Worm (Caenorhabditis elegans) whole organism, L3 larva: ENCODE results near the gene F37B12.1.

Experiments used
- aly-2 ChIP-seq: fragments of 150-350 bp; optimal IDR thresholded peaks from 2 replicates; lab custom pipeline; 2014; ENCODE audit warnings: missing biosample characterization, missing genetic modification characterization
- ceh-16 ChIP-seq: sonication (generic microtip); optimal IDR thresholded peaks from 2 replicates; lab custom pipeline; 2017; ENCODE audit warnings: missing biosample characterization, missing genetic modification characterization
- ceh-28 ChIP-seq: fragments of 150-350 bp; optimal IDR thresholded peaks from 2 replicates; lab custom pipeline; 2014; ENCODE audit warnings: missing biosample characterization, missing genetic modification reagents, missing genetic modification characterization
- ceh-82 ChIP-seq: fragments of 150-350 bp; optimal IDR thresholded peaks from 2 replicates; lab custom pipeline; 2014; ENCODE audit warnings: missing biosample characterization, missing genetic modification characterization
- daf-12 ChIP-seq: fragments of 150-350 bp; optimal IDR thresholded peaks from 2 replicates; lab custom pipeline; 2014; ENCODE audit warnings: missing biosample characterization, missing genetic modification reagents, missing genetic modification characterization
- egl-27 ChIP-seq: sonication (generic microtip); optimal IDR thresholded peaks from 4 replicates; lab custom pipeline; 2017; ENCODE audit warnings: missing biosample characterization, missing genetic modification reagents, missing genetic modification characterization
- elt-1 ChIP-seq: fragments of 150-350 bp; optimal IDR thresholded peaks from 2 replicates; lab custom pipeline; 2014; ENCODE audit warnings: missing biosample characterization, missing genetic modification characterization
- elt-2 ChIP-seq: sonication (generic microtip); optimal IDR thresholded peaks from 2 replicates; lab custom pipeline; 2016; ENCODE audit warnings: missing genetic modification reagents, mild to moderate bottlenecking, missing genetic modification characterization, missing compliant biosample characterization
- eor-1 ChIP-seq, 2 experiments: fragments of 150-350 bp; optimal IDR thresholded peaks; 2 replicates each; lab custom pipeline; 2014 to 2018; ENCODE audit warnings: missing biosample characterization in 2 of 2, missing genetic modification characterization in 2 of 2
- fkh-10 ChIP-seq: sonication (generic microtip); optimal IDR thresholded peaks from 2 replicates; lab custom pipeline; 2017; ENCODE audit warnings: missing biosample characterization, missing genetic modification reagents, missing genetic modification characterization
- fkh-2 ChIP-seq: fragments of 150-350 bp; optimal IDR thresholded peaks from 2 replicates; lab custom pipeline; 2014; ENCODE audit warnings: missing biosample characterization, missing genetic modification reagents, missing genetic modification characterization
- hmg-11 ChIP-seq: sonication (generic microtip); optimal IDR thresholded peaks from 2 replicates; lab custom pipeline; 2016; ENCODE audit warnings: missing genetic modification characterization, missing compliant biosample characterization
- jun-1 ChIP-seq: fragments of 150-350 bp; optimal IDR thresholded peaks from 2 replicates; lab custom pipeline; 2014; ENCODE audit warnings: missing biosample characterization, missing genetic modification reagents, missing genetic modification characterization
- lin-15B ChIP-seq: fragments of 150-350 bp; optimal IDR thresholded peaks from 2 replicates; lab custom pipeline; 2014; ENCODE audit warnings: missing biosample characterization, missing genetic modification characterization
- lin-39 ChIP-seq: fragments of 150-350 bp; optimal IDR thresholded peaks from 2 replicates; lab custom pipeline; 2018; ENCODE audit warnings: missing biosample characterization, missing genetic modification reagents, missing genetic modification characterization
- lsy-12 ChIP-seq: sonication (generic microtip); optimal IDR thresholded peaks from 2 replicates; lab custom pipeline; 2016; ENCODE audit warnings: mild to moderate bottlenecking, missing genetic modification characterization, missing compliant biosample characterization
- mdl-1 ChIP-seq: fragments of 150-350 bp; optimal IDR thresholded peaks from 2 replicates; lab custom pipeline; 2014; ENCODE audit warnings: missing biosample characterization, missing genetic modification characterization
- nfya-1 ChIP-seq: sonication (generic microtip); optimal IDR thresholded peaks from 2 replicates; lab custom pipeline; 2017; ENCODE audit warnings: missing genetic modification characterization, mild to moderate bottlenecking, missing compliant biosample characterization, antibody characterized with exemption, moderate library complexity; ENCODE audit not compliant: insufficient read depth
- nhr-11 ChIP-seq: fragments of 150-350 bp; optimal IDR thresholded peaks from 2 replicates; lab custom pipeline; 2014; ENCODE audit warnings: missing biosample characterization, missing genetic modification characterization
- nhr-23 ChIP-seq: fragments of 150-350 bp; optimal IDR thresholded peaks from 2 replicates; lab custom pipeline; 2014; ENCODE audit warnings: missing biosample characterization, missing genetic modification reagents, missing genetic modification characterization
- nhr-25 ChIP-seq: sonication (generic microtip); optimal IDR thresholded peaks from 2 replicates; lab custom pipeline; 2017; ENCODE audit warnings: missing biosample characterization, missing genetic modification characterization
- nhr-43 ChIP-seq: sonication (generic microtip); optimal IDR thresholded peaks from 2 replicates; lab custom pipeline; 2016; ENCODE audit warnings: mild to moderate bottlenecking, missing genetic modification characterization, missing compliant biosample characterization; ENCODE audit not compliant: poor library complexity, severe bottlenecking
- nhr-67 ChIP-seq: fragments of 150-350 bp; optimal IDR thresholded peaks from 2 replicates; lab custom pipeline; 2014; ENCODE audit warnings: missing biosample characterization, missing genetic modification characterization
- nhr-76 ChIP-seq: fragments of 150-350 bp; sonication (generic microtip); optimal IDR thresholded peaks from 5 replicates; lab custom pipeline; 2014; ENCODE audit warnings: missing biosample characterization, missing genetic modification characterization
- nhr-77 ChIP-seq: fragments of 150-350 bp; optimal IDR thresholded peaks from 2 replicates; lab custom pipeline; 2014; ENCODE audit warnings: missing biosample characterization, missing genetic modification characterization
- pha-4 ChIP-seq: fragments of 150-350 bp; optimal IDR thresholded peaks from 2 replicates; lab custom pipeline; 2014; ENCODE audit warnings: missing biosample characterization, missing genetic modification reagents, missing genetic modification characterization
- pqm-1 ChIP-seq: fragments of 150-350 bp; optimal IDR thresholded peaks from 2 replicates; lab custom pipeline; 2017; ENCODE audit warnings: missing biosample characterization, missing genetic modification characterization, inconsistent platforms
- sea-2 ChIP-seq: fragments of 150-350 bp; sonication (generic microtip); optimal IDR thresholded peaks from 4 replicates; lab custom pipeline; 2014; ENCODE audit warnings: missing biosample characterization, missing genetic modification reagents, missing genetic modification characterization
- tbx-2 ChIP-seq: sonication (generic microtip); optimal IDR thresholded peaks from 2 replicates; lab custom pipeline; 2016; ENCODE audit warnings: mild to moderate bottlenecking, missing genetic modification characterization, missing compliant biosample characterization
- zag-1 ChIP-seq: fragments of 150-350 bp; optimal IDR thresholded peaks from 2 replicates; lab custom pipeline; 2014; ENCODE audit warnings: missing biosample characterization, missing genetic modification characterization
- ztf-4 ChIP-seq: fragments of 150-350 bp; optimal IDR thresholded peaks from 2 replicates; lab custom pipeline; 2014; ENCODE audit warnings: missing biosample characterization, missing genetic modification characterization

F37B12.1 gene

DNA sequence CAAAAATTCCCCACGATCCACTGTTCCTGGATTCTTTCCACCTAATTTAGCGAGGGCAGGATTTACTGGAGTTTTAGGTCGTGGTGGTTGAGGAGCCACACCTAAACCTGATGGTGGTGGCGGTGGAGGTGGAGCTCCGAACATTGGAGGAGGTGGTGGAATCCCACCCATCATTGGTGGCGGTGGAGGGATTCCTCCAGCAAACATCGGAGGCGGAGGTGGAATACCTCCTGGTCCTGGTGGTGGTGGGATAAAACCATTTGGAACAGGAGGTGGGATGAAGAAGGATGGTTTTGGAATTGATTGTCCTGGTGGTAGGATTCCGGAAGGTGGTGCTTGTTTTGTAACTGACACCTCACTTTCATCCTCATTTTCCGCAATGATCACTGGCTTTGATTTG is 40.8 kb upstream of the F37B12.1 start:
- TF ChIP-seq nfya-1 (tag; lab: Kevin White, UChicago) (no peak), ztf-4 (tag; lab: Kevin White, UChicago) (no peak), lin-39 (tag; lab: Kevin White, UChicago) (no peak), eor-1 (tag; optimal IDR thresholded peaks at IDR 0.05; lab: Kevin White, UChicago) (no peak), zag-1 (no peak), daf-12 (tag; lab: Kevin White, UChicago) (no peak), jun-1 (no peak), elt-1 (tag; lab: Kevin White, UChicago) (no peak), fkh-10 (GFP tag; lab: Kevin White, UChicago) (no peak), nhr-43 (tag; lab: Kevin White, UChicago) (no peak), pha-4 (no peak), ceh-16 (tag; lab: Kevin White, UChicago) (no peak), elt-2 (tag; lab: Kevin White, UChicago) (no peak), aly-2 (tag; lab: Kevin White, UChicago) (no peak), ceh-82 (no peak), ceh-28 (tag; lab: Kevin White, UChicago) (no peak), tbx-2 (tag; lab: Kevin White, UChicago) (no peak), nhr-23 (no peak)
- TF ChIP-seq, all 47 proteins: peak for 0

DNA sequence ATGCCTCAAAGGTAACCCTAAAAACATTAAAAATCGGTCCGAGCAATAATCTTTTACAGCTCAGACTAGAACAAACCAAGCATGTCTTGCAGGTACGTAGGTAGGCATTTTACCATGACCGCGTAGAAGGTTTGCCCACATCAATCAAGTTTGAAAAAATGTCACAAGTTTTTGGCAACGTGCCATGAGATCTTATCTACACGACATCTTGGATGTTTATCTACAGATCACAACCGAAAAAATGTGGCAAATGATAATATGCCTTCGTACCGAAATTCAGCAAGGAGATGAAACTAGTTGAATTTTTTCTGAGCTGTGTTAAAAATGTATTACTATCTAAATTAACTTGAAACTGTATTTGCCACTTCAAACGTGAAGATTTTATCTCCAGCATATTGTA is 35.4 kb upstream of the F37B12.1 start:
- TF ChIP-seq elt-2 (tag; lab: Kevin White, UChicago), result no peak
- peak; percentile 54 for TF ChIP-seq nhr-25 (tag; lab: Kevin White, UChicago)
- peak; percentile 94 for TF ChIP-seq elt-1 (tag; lab: Kevin White, UChicago)
- no peak for TF ChIP-seq zag-1

DNA sequence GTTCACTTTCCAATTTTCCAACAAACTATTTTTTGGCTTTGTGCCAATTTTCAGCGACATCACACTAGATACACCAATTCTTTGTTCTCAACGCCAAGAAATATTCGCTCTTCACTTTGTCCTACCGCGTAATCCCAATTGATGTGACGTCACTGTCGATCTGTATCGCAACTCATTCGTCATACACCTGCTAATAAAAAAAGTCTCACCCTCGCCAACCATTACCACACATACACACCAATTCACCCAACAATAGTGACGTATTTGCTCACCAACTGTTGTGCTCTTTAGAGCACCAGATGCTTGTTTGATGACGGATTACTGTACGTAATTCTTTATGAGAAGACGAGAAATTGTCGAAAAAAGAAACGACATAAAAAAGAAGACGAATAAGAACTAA is 34.3 kb upstream of the F37B12.1 start:
- TF ChIP-seq lin-15B (tag; lab: Kevin White, UChicago), result no peak
- TF ChIP-seq pha-4, result peak; percentile 54

DNA sequence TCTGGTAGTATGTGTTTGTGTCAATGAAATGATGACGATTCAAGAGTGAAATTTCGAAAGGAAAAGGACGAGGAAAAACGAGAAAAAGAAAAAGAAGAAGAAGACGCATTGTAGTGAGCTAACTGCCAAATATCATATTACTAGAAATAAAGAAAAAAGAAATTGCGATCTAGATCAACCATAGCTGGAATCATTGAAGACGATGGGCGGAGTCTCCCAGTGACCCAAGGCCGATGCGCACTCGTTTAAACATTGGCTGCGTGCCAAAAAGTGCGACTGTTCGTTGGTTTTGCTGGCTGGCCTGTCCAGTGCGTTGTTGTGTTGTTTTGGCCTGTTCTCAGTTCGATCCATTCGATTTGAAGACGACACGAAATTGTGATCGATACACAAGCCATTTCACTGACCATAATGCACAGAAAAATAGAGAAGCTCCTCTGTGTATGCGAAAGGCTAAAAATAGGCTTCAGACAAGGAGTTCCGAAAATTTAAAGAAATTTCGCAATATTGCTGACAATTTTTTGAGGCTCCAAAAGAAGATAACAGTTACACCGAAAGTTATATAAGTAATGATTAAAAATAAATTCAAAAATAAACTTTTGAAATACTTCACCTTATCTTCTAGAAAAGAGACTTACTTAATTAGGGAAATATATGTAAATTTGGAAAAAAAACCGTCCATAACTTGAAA is 33.3 kb upstream of the F37B12.1 start:
- TF ChIP-seq egl-27 (tag; lab: Kevin White, UChicago), result no peak
- TF ChIP-seq nhr-25 (tag; lab: Kevin White, UChicago), result peak; percentile 56
- TF ChIP-seq nhr-23, result peak; percentile 43

DNA sequence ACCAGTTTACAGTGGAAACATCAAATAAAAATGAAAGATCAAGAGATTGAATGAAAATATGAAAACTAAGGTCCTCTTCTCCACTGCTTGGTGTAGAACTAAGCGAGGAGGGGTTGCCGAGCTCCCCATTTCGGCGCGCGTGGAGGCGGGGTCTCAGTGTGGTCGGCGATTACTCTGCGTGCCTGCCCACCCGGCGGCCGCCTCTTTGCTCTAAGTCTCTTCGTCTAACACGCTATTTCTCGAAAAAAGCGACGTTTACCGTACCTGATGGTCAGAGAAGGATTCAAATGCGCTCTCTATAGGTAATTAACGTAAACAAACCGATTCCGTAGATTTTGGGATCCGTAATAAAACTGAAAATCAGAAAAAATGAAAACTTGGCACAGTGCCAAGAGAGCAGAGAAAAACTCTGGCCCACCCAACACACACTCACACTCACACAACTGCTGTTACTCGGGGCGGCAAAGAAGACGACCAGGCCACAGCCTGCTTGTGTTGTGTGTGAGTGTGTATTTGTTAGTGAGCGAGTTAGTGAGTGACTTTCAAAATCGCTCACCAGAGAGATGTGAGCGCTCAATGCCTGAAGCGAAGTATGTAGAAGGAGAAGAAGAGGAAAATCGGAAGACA is 32.6 kb upstream of the F37B12.1 start:
- TF ChIP-seq nhr-23 (peak; percentile 39), nfya-1 (tag; lab: Kevin White, UChicago) (peak; percentile 79), lin-39 (tag; lab: Kevin White, UChicago) (peak; percentile 89), fkh-2 (peak; percentile 41), hmg-11 (peak; percentile 77), lsy-12 (no peak), nhr-25 (tag; lab: Kevin White, UChicago) (peak; percentile 42), nhr-11 (tag; lab: Kevin White, UChicago) (peak; percentile 70), tbx-2 (tag; lab: Kevin White, UChicago) (peak; percentile 15), jun-1 (peak; percentile 62), sea-2 (GFP tag; lab: Kevin White, UChicago) (peak; percentile 88), nhr-67 (tag; lab: Kevin White, UChicago) (no peak), mdl-1 (no peak), pha-4 (peak; percentile 85), lin-15B (tag; lab: Kevin White, UChicago) (peak; percentile 68), elt-2 (tag; lab: Kevin White, UChicago) (peak; percentile 63), nhr-76 (no peak), pqm-1 (tag; lab: Kevin White, UChicago) (peak; percentile 48), eor-1 (tag; optimal IDR thresholded peaks at IDR 0.05; lab: Kevin White, UChicago) (no peak), nhr-77 (no peak)
- TF ChIP-seq, all 47 proteins: peak for 14
